Fruit fly (Drosophila melanogaster): Measurements from ENCODE around the gene CG3815.

The CG3815 gene

DNA sequence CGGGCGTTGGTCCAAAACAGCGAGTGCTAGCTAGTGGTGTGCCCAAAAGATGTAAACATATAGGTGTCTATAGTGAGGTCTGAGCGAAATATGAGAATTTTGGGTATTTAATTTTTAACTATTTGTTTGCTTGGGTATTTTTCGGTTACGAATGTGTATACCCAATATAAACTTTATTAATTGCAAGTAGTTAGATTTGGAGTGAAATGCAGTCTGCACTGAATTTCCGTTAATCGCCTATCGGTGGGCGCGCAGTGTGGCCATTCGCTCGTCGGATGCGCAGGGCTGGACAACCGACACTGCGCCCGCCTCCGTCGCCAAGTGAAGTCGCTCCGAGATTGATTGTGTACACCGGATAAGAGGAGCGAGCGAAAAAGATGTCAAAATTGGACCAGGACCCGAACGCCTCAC is at the start of gene CG3815, which contains the start of gene CG15891:
CG3815 (plus strand) TSS at position 261 of the 411 bp plus-strand sequence.
CG15891 (minus strand) TSS at position 217 of the 411 bp plus-strand sequence.
- TF ChIP-seq CG8478 (optimal IDR thresholded peaks at IDR 0.05) = no peak
- no peak for TF ChIP-seq CTCF (optimal IDR thresholded peaks at IDR 0.05)

DNA sequence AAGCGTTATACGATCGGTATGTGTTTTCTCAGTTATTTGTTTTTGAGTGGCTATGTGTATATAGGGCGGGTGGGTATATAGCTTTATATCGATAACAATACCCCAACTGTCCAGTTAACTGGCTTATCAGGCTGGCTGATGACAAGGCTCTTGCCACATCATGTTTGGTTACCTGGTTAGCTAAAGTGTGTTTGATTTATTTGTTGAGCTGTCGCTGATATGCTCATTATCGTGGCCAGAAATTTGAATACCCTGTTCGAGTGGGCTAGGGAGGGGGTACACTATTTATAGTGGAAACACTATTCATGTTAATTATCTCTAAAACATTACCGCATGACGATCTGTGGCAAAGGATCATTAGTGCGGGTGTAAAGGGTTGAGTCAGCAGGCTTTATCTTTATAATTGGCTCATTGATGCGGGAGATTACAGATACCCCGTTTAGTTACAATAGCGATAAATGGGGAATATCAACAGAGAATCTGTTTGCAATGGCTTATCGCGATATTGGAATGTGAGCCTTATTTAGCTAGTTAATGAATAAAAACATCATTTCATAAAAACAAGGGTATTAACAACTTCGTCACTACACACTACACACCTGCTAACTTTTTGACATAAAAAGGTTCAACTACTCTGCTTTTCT is 42.2 kb upstream of the CG3815 start:
- no peak for TF ChIP-seq CTCF (optimal IDR thresholded peaks at IDR 0.05)
- TF ChIP-seq CG8478 (optimal IDR thresholded peaks at IDR 0.05) = no peak

DNA sequence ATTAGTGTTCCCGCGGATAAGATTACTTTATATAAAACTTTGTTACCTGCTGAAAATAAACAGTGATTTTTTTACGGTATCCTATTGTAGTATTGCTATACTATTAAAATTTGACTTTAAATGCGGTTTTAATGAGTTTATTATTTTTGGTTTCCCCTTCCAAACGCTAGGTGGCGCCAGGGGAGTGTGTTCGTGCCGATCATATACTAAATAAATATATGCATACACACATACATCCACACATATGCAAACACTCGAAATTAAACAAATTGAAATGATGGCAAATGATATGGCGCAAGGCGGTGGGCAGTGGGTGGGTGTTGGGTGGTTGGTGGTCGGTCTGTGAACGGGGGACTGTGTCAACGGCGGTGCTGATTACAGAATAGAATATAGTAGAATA is 41.5 kb upstream of the CG3815 start:
- peak; percentile 65 to 79 for TF ChIP-seq CTCF (optimal IDR thresholded peaks at IDR 0.05)
- no peak for TF ChIP-seq CG8478 (optimal IDR thresholded peaks at IDR 0.05)

DNA sequence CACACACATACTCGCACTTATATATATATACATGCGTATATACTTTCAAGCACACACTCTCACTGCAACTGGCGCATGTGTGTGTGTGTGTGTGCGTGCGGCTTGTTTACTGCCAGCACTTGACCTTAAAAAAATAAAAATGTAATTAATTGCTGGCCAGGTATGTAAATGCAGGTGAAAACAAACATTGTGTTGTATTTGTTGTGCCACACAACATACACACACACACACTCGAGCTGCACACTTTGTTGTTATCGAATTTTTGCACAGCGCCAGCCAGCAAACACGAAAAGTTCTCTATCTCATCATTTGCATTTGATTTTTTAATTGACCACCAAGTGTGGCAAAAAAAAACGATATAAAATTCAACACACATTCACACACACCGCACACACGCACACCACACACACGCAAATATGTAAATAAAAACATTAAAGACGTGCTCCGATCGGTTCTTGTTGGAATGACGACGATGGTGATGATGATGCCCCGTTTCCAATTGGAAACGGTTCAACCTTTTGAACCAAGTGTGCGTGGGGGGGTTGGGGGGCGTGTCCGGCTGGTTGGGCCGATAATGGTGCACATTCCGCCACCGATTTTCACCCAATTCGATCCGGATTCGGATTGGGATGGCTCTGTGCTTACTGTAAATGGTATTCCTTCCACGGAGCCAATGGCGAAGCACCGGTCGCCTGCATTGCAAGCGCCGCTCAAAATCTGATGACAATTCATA is 40.4 kb upstream of the CG3815 start:
- TF ChIP-seq CG8478 (optimal IDR thresholded peaks at IDR 0.05) = no peak

DNA sequence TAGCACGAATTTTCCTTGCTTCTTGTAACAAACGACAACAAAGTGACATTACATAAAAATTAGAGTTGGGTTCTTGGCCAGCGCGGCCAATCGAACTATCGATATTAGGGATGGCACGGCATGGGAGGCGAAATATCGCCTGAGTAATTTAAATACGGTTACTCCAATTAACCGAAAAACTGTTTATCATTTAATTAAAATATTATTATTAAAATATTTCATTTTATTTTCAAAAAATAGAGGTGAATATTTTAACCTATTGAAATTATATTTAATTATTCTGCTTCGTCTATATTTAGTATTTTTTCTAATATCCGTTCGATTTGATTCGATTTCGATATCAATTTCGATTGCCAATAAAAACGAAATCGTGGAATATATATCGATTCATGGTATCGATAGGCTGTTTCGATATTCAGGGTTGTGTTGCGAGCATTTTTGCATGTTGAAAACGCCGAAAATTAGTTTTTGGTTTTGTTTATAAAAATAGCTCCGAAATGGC is 39.7 kb upstream of the CG3815 start, which contains the start of the genes Rbcn-3A and Spx:
Rbcn-3A (minus strand) TSS at position 74 of the 502 bp plus-strand sequence.
Spx (plus strand) TSS at position 409 of the 502 bp plus-strand sequence.
- no peak for TF ChIP-seq CG8478 (optimal IDR thresholded peaks at IDR 0.05)
- TF ChIP-seq CTCF (optimal IDR thresholded peaks at IDR 0.05) = no peak

DNA sequence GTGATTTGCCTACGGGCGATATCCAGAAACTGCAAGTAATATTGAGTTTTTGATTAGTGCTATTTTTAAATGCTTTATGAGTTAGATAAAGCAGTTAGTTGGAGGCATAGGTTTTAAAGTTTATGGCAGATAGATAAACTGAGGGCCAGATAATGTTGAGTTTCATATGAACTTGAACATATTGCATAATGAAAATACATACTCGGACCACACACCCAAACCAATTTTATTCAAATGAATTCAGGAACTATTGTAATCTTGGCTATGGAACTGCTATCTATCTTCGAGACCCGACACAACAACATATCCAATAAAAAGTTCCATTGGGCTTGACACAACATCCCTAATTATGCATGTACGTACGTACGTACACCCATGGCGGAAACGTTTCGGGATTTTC is 35.5 kb upstream of the CG3815 start:
- no peak for TF ChIP-seq CG8478 (optimal IDR thresholded peaks at IDR 0.05)
- TF ChIP-seq CTCF (optimal IDR thresholded peaks at IDR 0.05) = no peak

DNA sequence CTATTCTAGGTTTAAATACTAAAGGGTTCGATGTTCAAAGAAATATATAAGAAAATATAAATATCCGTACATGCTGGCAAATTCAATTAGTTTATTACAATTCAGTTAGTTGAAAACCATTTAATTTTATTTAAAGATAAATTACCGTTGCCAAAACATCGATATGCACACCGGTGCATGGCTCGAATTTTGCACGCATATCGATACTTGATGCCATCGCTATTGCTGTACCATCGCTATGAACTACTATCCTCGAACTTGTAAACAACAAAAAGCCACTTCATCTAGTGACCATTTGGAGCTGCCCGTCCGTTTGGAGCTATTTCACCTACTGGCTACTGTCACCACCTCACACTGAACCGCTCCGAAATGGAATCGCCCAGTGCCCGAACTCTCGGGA is 34.3 kb upstream of the CG3815 start, which contains the start of gene Josd:
Josd (plus strand) TSS at position 270 of the 400 bp plus-strand sequence.
- no peak for TF ChIP-seq CTCF (optimal IDR thresholded peaks at IDR 0.05)

DNA sequence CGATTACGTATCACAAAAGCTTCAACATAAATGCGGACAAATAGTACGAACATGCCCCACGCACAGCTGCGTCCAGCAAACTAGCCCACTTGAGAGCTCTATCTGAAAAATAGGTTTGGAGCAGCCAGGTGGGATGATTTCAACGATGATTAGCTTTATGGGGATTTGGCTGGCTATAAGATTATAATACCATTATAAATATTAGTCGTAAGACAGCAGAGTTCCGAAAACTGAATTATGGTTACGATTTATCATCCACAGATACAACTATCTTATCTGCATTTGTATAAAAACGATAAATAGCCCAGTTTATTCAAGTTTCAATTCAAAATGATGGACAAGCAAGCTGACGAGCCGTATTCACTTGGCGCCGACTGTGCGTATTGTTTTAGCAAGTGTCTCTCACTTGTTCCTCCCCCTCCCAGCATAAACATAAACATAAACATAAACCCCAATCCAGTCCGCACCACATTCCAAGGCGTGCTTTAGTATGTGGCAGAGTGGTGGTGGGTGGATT is 31.5 kb upstream of the CG3815 start:
- TF ChIP-seq CTCF (optimal IDR thresholded peaks at IDR 0.05) = no peak

DNA sequence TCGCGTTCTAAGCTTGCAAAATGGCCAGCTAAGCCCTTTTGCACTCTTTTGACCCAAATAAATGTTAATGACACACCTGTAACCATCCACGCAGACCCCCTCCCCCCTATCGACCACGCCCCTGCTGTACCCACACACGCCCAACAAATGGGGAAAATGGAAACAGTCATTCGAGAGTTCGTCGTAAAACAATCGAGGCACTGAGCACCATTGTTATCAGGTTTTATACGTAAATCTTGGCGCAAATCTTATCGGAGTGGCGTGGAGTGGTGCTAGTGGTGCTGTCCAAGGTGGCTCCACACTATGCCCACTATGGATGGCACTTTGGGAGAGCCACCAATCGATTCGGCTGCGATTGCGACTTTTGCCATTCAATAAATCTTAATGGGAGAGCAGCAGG is 30.7 kb upstream of the CG3815 start:
- TF ChIP-seq CTCF (optimal IDR thresholded peaks at IDR 0.05) (no peak), CG8478 (optimal IDR thresholded peaks at IDR 0.05) (no peak)

DNA sequence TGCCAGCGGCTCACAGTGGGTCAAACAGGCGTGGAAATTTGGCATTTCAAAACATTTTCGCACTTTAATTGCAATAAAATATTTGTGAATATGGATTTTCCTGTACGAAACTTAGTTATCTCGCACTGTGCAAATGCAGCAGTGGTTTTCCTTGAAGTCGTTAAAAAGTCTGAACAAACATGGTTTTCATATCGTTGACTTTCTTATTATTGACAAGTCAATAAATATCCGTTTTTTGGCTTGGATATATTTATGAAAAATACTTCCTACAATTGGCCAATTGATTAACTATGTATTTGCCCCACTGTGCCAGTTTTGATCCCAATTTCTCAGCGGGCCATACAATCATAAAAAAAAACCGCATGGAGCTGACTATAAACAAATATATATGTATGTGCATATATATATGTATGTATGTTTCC is 29.7 kb upstream of the CG3815 start:
- TF ChIP-seq CG8478 (optimal IDR thresholded peaks at IDR 0.05) (no peak), CTCF (optimal IDR thresholded peaks at IDR 0.05) (no peak)

DNA sequence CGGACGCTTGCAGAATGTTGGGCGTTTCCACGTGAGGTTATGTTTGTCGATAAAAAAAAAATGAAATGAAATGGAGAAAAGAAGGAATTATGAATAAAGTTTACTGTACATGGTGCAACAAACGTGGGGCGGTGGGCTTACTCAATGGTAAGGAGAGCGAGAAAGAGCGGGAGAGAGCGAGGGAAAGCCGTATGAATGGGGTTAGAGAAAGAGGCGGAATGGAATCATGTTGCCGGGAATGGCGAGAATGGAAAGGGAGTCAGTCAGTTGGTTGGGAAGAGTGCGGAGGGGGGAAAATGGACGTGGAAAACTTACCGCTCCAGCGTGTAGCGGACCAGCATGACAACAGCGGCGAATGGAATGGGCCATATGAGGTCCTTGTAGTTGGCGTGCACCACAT is 29.1 kb upstream of the CG3815 start:
- TF ChIP-seq CG8478 (optimal IDR thresholded peaks at IDR 0.05) (no peak), CTCF (optimal IDR thresholded peaks at IDR 0.05) (no peak)

DNA sequence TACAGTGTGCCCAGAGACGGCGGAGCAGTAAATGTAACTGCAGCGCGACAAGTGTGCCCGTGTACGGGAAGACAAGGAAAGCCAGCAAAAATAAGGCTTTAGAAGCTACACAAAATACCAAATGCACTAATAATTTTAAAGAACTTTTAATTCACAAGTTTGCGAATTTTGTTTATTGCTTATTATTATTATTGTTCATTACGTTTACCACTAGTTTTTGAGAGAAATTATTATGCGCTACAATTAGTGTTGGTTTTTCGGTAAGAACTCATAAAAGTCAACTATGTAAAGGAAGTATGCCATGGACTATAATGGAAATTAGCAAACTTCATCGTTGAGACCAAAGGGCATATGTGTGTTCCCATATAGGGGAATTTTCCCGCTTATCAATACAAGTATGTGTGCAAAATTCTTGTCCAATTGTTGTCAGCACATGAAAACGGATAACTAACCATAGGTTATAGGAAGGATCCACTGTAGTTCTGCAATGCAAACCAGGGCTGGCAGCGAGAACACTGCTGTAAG is 27.9 kb upstream of the CG3815 start, which contains the start of gene schlank:
schlank (minus strand) TSS at position 42 of the 525 bp plus-strand sequence.
- TF ChIP-seq CTCF (optimal IDR thresholded peaks at IDR 0.05) = no peak

DNA sequence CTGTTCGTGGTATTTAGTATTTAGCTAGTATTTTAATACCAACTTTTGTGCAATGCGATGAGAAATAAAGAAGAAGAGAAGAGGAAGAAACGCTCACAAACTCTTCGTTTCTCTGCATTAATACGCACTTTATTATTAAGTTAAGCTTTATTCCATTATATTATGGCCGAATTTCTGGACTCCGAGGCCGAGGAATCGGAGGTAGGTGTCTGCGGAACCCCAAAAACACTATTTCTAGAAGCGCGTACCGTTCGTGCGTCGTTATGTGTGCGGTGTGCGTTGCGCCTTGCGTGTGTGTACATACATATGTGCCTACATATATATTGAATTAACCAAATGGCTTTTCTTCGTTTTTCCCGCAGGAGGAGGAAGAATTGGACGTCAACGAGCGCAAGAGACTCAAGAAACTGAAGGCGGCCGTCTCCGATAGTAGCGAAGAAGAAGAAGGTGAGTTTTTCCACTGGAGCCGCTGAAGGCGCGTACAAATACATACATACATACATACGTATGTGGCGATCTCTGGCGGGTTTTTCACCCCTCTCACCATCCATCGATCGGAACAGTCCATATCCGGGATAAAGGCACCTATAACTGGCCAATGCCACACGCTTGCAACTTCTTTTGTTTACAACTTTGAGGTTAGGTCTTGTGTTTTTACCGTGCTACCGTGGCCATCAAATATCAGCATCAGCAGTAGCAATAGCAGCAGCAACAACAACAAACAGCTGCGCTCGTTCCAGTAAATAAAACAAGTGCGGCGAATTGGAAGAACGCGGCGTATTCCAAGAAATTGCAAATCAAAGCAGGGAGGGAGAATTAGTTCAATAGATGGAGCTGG is 27.2 kb upstream of the CG3815 start, which contains the start of gene Spt6:
Spt6 (plus strand) TSS at position 53 of the 838 bp plus-strand sequence.
- TF ChIP-seq CTCF (optimal IDR thresholded peaks at IDR 0.05) (no peak), CG8478 (optimal IDR thresholded peaks at IDR 0.05) (no peak)

DNA sequence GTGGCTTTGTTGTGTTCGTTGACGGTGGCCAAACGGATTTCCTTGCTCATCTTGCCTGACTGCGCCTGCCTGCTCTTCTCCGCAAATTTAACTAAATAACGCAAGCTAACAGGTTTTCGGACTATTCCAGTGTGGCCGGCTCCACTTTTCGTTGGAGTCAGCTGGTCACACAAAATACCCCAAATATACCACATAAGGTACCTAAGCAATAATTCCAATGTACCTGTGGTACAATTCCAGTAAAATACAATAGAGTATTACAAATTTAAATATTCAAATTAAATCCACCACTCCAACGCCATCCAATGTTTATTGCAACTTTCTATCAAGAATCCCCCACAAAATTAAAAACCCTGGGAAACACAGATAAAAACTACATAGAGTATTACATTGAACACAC is 18.6 kb upstream of the CG3815 start, which contains the start of gene CG3566:
CG3566 (minus strand) TSS at position 135 of the 400 bp plus-strand sequence.
- TF ChIP-seq CG8478 (optimal IDR thresholded peaks at IDR 0.05) = no peak
- no peak for TF ChIP-seq CTCF (optimal IDR thresholded peaks at IDR 0.05)
